Worm (Caenorhabditis elegans) whole organism, mixed stage, embryonic: ENCODE data around the gene scc-1.

Experiments
- ces-1 ChIP-seq: fragments of 150-350 bp; optimal IDR thresholded peaks from 2 replicates; lab custom pipeline; 2014; ENCODE audit warnings: missing biosample characterization, missing genetic modification reagents, missing genetic modification characterization
- elt-3 ChIP-seq: fragments of 150-350 bp; optimal IDR thresholded peaks from 2 replicates; lab custom pipeline; 2014; ENCODE audit warnings: missing biosample characterization, missing genetic modification characterization
- lin-13 ChIP-seq: fragments of 150-350 bp; optimal IDR thresholded peaks from 2 replicates; lab custom pipeline; 2014; ENCODE audit warnings: missing biosample characterization, missing genetic modification characterization
- mep-1 ChIP-seq: fragments of 150-350 bp; optimal IDR thresholded peaks from 2 replicates; lab custom pipeline; 2017; ENCODE audit warnings: missing biosample characterization, missing genetic modification reagents, missing genetic modification characterization, inconsistent platforms
- nhr-12 ChIP-seq: fragments of 150-350 bp; optimal IDR thresholded peaks from 2 replicates; lab custom pipeline; 2014; ENCODE audit warnings: missing biosample characterization, missing genetic modification characterization
- nhr-2 ChIP-seq: fragments of 150-350 bp; optimal IDR thresholded peaks from 2 replicates; lab custom pipeline; 2014; ENCODE audit warnings: missing biosample characterization, missing genetic modification characterization
- nhr-237 ChIP-seq: fragments of 150-350 bp; optimal IDR thresholded peaks from 2 replicates; lab custom pipeline; 2014; ENCODE audit warnings: missing biosample characterization, missing genetic modification characterization
- nhr-76 ChIP-seq: sonication (generic microtip); optimal IDR thresholded peaks from 2 replicates; lab custom pipeline; 2017; ENCODE audit warnings: missing biosample characterization, missing genetic modification characterization
- snpc-4 ChIP-seq: fragments of 150-350 bp; optimal IDR thresholded peaks from 2 replicates; lab custom pipeline; 2014; ENCODE audit warnings: missing biosample characterization, missing genetic modification characterization
- unc-62 ChIP-seq: fragments of 150-350 bp; optimal IDR thresholded peaks from 2 replicates; lab custom pipeline; 2014; ENCODE audit warnings: missing biosample characterization, missing genetic modification reagents, missing genetic modification characterization
- ztf-11 ChIP-seq: fragments of 150-350 bp; optimal IDR thresholded peaks from 2 replicates; lab custom pipeline; 2014; ENCODE audit warnings: missing biosample characterization, missing genetic modification characterization

- TF ChIP-seq elt-3 (tag; lab: Kevin White, UChicago), result no peak
- TF ChIP-seq nhr-76 (tag; lab: Kevin White, UChicago), result no peak
- TF ChIP-seq lin-13, result no peak
- no peak for TF ChIP-seq snpc-4 (tag; lab: Kevin White, UChicago)
- no peak for TF ChIP-seq nhr-237 (tag; lab: Kevin White, UChicago)
- TF ChIP-seq nhr-12, result no peak
- TF ChIP-seq ztf-11 (tag; lab: Kevin White, UChicago), result no peak
- TF ChIP-seq unc-62, result no peak
- TF ChIP-seq mep-1, result no peak
- no peak for TF ChIP-seq nhr-2 (tag; lab: Kevin White, UChicago)
- TF ChIP-seq ces-1, result no peak
Measured at ce11 chrII:4675481-4675880, 23.0 kb upstream of the scc-1 start, which contains the start of gene T05A7.3.
